Worm (Caenorhabditis elegans): ENCODE results near the gene sre-55.
A peak's percentile ranks its signal among the peaks of the same experiment; 100 is the strongest.

The sre-55 gene

DNA sequence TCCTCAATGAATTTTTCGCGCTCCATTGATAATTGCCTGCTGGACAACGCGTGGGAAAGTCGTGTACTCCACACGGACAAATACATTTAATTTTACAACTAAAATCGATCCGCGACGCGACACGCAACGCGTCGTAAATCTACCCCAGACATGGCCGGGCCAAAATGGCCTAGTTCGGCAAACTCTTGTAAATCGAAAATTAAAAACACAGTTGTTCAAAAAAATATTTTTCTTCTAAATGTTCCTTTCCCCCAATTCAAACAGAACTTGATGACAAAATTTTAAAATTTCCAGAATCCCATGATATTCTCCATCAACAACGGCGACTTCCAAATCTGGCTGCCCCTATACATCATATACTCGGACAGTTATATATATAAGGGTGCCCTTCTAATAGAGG is at the start of gene sre-55:
sre-55 (plus strand) TSS at position 301 of the 400 bp plus-strand sequence.
- TF ChIP-seq ztf-29 (GFP tag; IDR thresholded peaks at IDR 0.05): no peak
- no peak for TF ChIP-seq T22C8.4 (GFP tag; IDR thresholded peaks at IDR 0.05)
- no peak for TF ChIP-seq ref-1 (GFP tag; conservative IDR thresholded peaks at IDR 0.05)
- TF ChIP-seq klf-2 (GFP tag; conservative IDR thresholded peaks at IDR 0.05): no peak
- no peak for TF ChIP-seq tab-1 (GFP tag; IDR thresholded peaks at IDR 0.05)

DNA sequence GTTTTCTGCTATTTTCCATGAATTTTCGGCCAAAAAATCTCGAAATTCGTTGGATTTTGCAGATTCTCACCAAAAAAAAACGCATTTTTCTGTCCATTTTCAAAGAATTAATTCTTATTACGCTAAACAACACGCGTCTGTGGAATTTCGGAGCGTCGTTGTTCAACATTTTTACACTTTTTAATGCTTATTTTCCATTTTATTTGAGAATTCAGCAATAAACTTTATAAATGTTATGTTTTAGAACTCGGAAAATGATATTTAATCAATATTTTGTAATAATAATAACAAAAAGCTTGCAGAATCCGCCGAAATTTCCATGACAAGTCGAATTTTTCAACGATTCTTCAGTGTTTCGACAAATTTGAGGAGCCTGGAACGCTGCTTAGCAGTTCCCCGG is 48.7 kb upstream of the sre-55 start, which contains the start of gene ife-5:
ife-5 (plus strand) TSS at position 301 of the 400 bp plus-strand sequence.
- TF ChIP-seq T22C8.4 (GFP tag; IDR thresholded peaks at IDR 0.05) (no peak), ztf-29 (GFP tag; IDR thresholded peaks at IDR 0.05) (no peak), ztf-23 (GFP tag; IDR thresholded peaks at IDR 0.05) (no peak), med-1 (GFP tag; optimal IDR thresholded peaks at IDR 0.05; ENCODE audit: insufficient read depth) (no peak), flt-1 (GFP tag; IDR thresholded peaks at IDR 0.05) (no peak), tab-1 (GFP tag; IDR thresholded peaks at IDR 0.05) (no peak), klf-2 (GFP tag; conservative IDR thresholded peaks at IDR 0.05) (no peak), cog-1 (tag; optimal IDR thresholded peaks at IDR 0.05) (no peak), ref-1 (GFP tag; conservative IDR thresholded peaks at IDR 0.05) (no peak)

DNA sequence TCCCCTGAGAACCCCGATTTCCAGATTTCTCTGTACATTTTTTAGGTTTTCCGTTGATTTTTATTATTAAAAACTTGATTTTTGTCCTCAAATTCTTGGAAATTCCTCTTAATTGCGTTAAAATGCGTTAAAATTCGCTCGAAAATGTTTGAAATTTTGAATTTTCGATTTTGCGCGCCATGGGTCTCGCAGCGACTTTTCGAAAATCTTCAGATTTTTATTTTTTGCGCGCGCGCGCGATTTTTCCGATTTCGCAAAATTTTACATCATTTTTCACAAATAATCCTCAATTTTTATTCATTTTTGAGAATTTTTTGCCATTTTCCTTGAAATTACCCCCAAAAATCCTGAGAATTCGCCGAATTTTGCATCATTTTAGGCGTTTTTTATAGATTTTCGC is 45.0 kb upstream of the sre-55 start:
- TF ChIP-seq klf-2 (GFP tag; conservative IDR thresholded peaks at IDR 0.05): no peak
- no peak for TF ChIP-seq cog-1 (tag; optimal IDR thresholded peaks at IDR 0.05)
- TF ChIP-seq ref-1 (GFP tag; conservative IDR thresholded peaks at IDR 0.05): no peak
- no peak for TF ChIP-seq ztf-23 (GFP tag; IDR thresholded peaks at IDR 0.05)
- no peak for TF ChIP-seq ztf-29 (GFP tag; IDR thresholded peaks at IDR 0.05)
- TF ChIP-seq flt-1 (GFP tag; IDR thresholded peaks at IDR 0.05): no peak

DNA sequence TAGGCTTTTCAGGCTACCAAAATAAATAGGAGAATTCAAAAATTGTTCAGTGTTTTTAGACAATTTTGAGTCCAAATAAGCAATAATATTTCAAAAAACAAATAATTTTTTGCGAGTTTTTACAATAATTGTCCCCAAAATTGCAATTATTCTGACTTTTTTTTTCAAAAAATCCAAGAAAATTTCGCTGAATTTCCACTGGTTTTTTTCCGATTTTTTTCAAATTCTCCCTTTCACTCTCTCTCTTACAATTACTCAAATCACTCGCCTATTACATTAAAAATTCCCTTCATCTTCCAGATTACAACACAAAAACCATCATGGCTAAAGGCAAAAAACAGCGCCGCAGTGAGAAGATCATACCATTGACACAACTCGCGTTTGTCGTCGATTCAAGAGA is 40.0 kb upstream of the sre-55 start, which contains the start of gene Y57A10A.31:
Y57A10A.31 (plus strand) TSS at position 301 of the 400 bp plus-strand sequence.
- TF ChIP-seq cog-1 (tag; optimal IDR thresholded peaks at IDR 0.05) (no peak), med-1 (GFP tag; optimal IDR thresholded peaks at IDR 0.05; ENCODE audit: insufficient read depth) (no peak), klf-2 (GFP tag; conservative IDR thresholded peaks at IDR 0.05) (no peak), ref-1 (GFP tag; conservative IDR thresholded peaks at IDR 0.05) (no peak), ztf-23 (GFP tag; IDR thresholded peaks at IDR 0.05) (no peak), T22C8.4 (GFP tag; IDR thresholded peaks at IDR 0.05) (no peak), tab-1 (GFP tag; IDR thresholded peaks at IDR 0.05) (no peak), ztf-29 (GFP tag; IDR thresholded peaks at IDR 0.05) (no peak), flt-1 (GFP tag; IDR thresholded peaks at IDR 0.05) (no peak)

DNA sequence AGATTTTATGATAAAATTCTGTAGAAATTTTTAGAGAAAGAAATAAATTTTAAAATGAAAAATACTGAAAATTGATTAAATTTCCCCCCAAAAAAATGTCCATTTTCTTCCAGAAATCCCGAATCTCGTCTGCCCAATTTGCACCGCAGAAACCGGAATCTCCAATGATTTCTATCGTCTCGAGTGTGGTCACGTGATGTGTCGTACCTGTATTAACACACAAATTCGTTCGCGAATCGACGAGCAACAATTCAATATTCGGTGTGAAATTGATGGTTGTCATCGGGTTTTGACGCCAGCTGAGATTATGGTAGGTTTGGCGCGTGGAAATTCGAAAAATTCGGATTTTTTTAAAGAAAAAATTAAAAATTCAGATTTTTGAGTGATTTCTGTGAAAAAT is 32.5 kb upstream of the sre-55 start:
- no peak for TF ChIP-seq cog-1 (tag; optimal IDR thresholded peaks at IDR 0.05)
- no peak for TF ChIP-seq ztf-29 (GFP tag; IDR thresholded peaks at IDR 0.05)
- no peak for TF ChIP-seq ref-1 (GFP tag; conservative IDR thresholded peaks at IDR 0.05)
- TF ChIP-seq ztf-23 (GFP tag; IDR thresholded peaks at IDR 0.05): no peak
- no peak for TF ChIP-seq flt-1 (GFP tag; IDR thresholded peaks at IDR 0.05)
- TF ChIP-seq T22C8.4 (GFP tag; IDR thresholded peaks at IDR 0.05): no peak
- TF ChIP-seq klf-2 (GFP tag; conservative IDR thresholded peaks at IDR 0.05): no peak
- TF ChIP-seq med-1 (GFP tag; optimal IDR thresholded peaks at IDR 0.05; ENCODE audit: insufficient read depth): no peak
- no peak for TF ChIP-seq tab-1 (GFP tag; IDR thresholded peaks at IDR 0.05)

DNA sequence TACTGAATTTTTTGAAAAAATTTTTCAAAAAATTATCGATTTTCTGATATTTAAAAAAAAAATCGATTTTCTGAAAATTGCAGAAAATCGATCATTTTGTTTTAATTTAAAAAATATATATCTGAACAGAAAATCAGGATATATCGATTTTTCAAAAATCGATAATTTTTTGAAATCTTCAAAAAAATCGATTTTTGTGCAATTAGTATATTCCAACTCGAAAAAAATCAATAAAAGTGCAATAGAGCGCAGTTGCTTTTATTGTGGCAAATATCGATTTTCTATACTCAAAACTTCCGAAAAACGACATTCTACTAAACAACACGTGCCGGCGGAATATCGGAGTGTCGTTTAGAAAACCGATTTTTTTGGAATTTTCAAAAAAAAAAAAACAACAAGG is 28.4 kb upstream of the sre-55 start:
- TF ChIP-seq klf-2 (GFP tag; conservative IDR thresholded peaks at IDR 0.05): no peak
- peak; percentile 84 for TF ChIP-seq T22C8.4 (GFP tag; IDR thresholded peaks at IDR 0.05)

DNA sequence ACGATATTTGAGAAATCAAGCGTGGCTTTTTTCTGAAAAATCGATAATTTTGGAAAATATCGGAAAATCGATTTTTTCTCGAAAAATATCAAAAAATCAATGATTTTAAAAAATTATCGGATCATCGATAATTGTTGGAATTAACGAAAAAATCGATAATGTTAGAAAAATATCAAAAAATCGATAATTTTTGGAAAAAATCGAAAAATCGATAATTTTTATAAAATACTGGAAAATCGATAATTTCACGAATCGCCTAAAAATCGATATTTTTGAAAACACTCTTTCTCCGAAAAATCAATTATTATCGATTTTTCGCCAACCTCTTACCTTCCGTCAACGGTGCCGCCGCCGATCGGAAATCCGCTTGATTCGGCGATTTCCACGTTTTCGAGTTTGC is 27.9 kb upstream of the sre-55 start:
- peak; percentile 95 for TF ChIP-seq T22C8.4 (GFP tag; IDR thresholded peaks at IDR 0.05)
- TF ChIP-seq flt-1 (GFP tag; IDR thresholded peaks at IDR 0.05): no peak

DNA sequence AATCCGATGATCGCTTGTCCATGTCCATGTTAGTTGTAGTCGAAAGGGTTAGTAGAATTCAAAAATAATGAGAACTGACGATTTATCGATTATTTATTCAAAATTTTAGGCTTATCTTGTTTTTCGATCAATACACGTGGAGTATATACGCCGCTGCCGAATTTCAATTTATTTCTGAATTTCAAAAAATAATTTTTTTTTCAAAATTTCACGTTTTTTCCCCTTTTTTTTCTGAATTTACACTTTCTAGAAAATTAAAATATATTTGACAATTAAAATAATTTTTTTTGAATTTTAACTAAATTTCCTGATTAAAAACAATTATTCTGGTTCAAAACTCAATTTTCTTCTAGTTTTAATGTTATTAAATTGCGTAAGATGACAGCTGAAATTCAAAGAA is 26.7 kb upstream of the sre-55 start, which contains the start of gene C50E10.1:
C50E10.1 (minus strand) TSS at position 101 of the 400 bp plus-strand sequence.
- no peak for TF ChIP-seq cog-1 (tag; optimal IDR thresholded peaks at IDR 0.05)
- TF ChIP-seq T22C8.4 (GFP tag; IDR thresholded peaks at IDR 0.05): no peak
- TF ChIP-seq flt-1 (GFP tag; IDR thresholded peaks at IDR 0.05): no peak
- no peak for TF ChIP-seq tab-1 (GFP tag; IDR thresholded peaks at IDR 0.05)
- no peak for TF ChIP-seq klf-2 (GFP tag; conservative IDR thresholded peaks at IDR 0.05)
- no peak for TF ChIP-seq med-1 (GFP tag; optimal IDR thresholded peaks at IDR 0.05; ENCODE audit: insufficient read depth)
- TF ChIP-seq ref-1 (GFP tag; conservative IDR thresholded peaks at IDR 0.05): no peak
- TF ChIP-seq ztf-29 (GFP tag; IDR thresholded peaks at IDR 0.05): no peak
- TF ChIP-seq ztf-23 (GFP tag; IDR thresholded peaks at IDR 0.05): no peak

DNA sequence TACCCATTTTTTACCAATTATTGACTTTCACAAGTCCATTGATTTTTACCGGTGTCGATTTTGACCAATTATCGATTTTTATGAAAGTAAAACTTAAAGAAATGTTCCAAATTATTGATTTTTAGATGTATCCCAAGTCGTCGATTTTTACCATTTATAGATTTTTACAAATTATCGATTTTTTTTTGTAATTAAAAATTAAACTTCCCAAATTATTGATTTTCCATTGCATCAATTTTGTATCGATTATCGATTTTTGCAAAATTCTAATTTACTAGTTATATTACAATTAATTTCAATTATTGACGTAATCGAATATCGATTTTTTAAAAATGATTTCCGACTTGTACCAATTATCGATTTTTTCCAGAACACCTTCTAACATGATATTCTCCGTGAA is 26.0 kb upstream of the sre-55 start, which contains the start of gene sre-50:
sre-50 (plus strand) TSS at position 384 of the 400 bp plus-strand sequence.
- TF ChIP-seq flt-1 (GFP tag; IDR thresholded peaks at IDR 0.05): no peak
- TF ChIP-seq cog-1 (tag; optimal IDR thresholded peaks at IDR 0.05): no peak
- no peak for TF ChIP-seq klf-2 (GFP tag; conservative IDR thresholded peaks at IDR 0.05)
- TF ChIP-seq ztf-23 (GFP tag; IDR thresholded peaks at IDR 0.05): no peak
- TF ChIP-seq tab-1 (GFP tag; IDR thresholded peaks at IDR 0.05): no peak
- TF ChIP-seq T22C8.4 (GFP tag; IDR thresholded peaks at IDR 0.05): peak; percentile 67; the same call in 1 of the 2 replicates
- no peak for TF ChIP-seq ref-1 (GFP tag; conservative IDR thresholded peaks at IDR 0.05)

DNA sequence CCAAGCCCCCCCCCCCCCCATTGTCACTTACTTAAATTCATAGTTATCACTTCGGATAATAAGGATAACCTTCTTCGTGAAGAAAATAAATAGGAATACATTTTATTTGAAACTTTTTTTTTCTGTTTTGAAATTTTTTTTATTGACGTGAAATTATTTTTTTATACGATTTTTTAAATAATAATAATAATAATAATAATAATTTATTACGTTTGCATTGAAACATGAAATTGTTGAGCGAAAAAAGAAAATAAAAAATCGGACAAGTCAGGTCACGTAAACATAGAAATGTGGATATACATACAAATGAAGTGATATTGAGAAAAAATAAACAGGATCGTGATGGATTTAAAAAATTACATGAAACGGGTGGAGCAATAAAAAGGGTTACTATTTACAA is 19.5 kb upstream of the sre-55 start, which contains the start of gene C50E10.2:
C50E10.2 (minus strand) TSS at position 101 of the 400 bp plus-strand sequence.
- TF ChIP-seq med-1 (GFP tag; optimal IDR thresholded peaks at IDR 0.05; ENCODE audit: insufficient read depth) (no peak), ref-1 (GFP tag; conservative IDR thresholded peaks at IDR 0.05) (no peak), T22C8.4 (GFP tag; IDR thresholded peaks at IDR 0.05) (no peak), tab-1 (GFP tag; IDR thresholded peaks at IDR 0.05) (no peak), ztf-29 (GFP tag; IDR thresholded peaks at IDR 0.05) (no peak), ztf-23 (GFP tag; IDR thresholded peaks at IDR 0.05) (no peak), klf-2 (GFP tag; conservative IDR thresholded peaks at IDR 0.05) (no peak), cog-1 (tag; optimal IDR thresholded peaks at IDR 0.05) (no peak), flt-1 (GFP tag; IDR thresholded peaks at IDR 0.05) (no peak)

Measured in whole organism, midembryonic.